Fruit fly (Drosophila melanogaster) whole organism, embryonic: Measurements from ENCODE around the gene bwa.

Source experiments
- CG10209 ChIP-seq: fragments of 200-800 bp; sonication (Bioruptor generic); optimal IDR thresholded peaks from 3 replicates; lab custom pipeline; 2017; ENCODE audit warnings: missing biosample characterization, mild to moderate bottlenecking, missing genetic modification characterization, missing genetic modification reagents
- CG10654 ChIP-seq: fragments of 200-800 bp; sonication (Bioruptor generic); optimal IDR thresholded peaks from 2 replicates; lab custom pipeline; 2016; ENCODE audit warnings: missing biosample characterization, missing genetic modification characterization
- CG11723 ChIP-seq: fragments of 200-800 bp; sonication (Bioruptor generic); optimal IDR thresholded peaks from 2 replicates; lab custom pipeline; 2017; ENCODE audit warnings: missing biosample characterization, mild to moderate bottlenecking, missing genetic modification characterization
- CG12219 ChIP-seq: fragments of 200-800 bp; sonication (Bioruptor generic); optimal IDR thresholded peaks from 3 replicates; lab custom pipeline; 2018; ENCODE audit warnings: missing biosample characterization, mild to moderate bottlenecking, missing genetic modification characterization
- CG13296 ChIP-seq: fragments of 200-800 bp; sonication (Bioruptor generic); optimal IDR thresholded peaks from 3 replicates; lab custom pipeline; 2018; ENCODE audit warnings: missing biosample characterization, mild to moderate bottlenecking, missing genetic modification characterization
- CG13624 ChIP-seq: fragments of 200-800 bp; sonication (Bioruptor generic); optimal IDR thresholded peaks from 2 replicates; lab custom pipeline; 2016; ENCODE audit warnings: missing biosample characterization, missing genetic modification characterization
- CG14710 ChIP-seq: fragments of 200-800 bp; sonication (Bioruptor generic); optimal IDR thresholded peaks from 3 replicates; lab custom pipeline; 2019; ENCODE audit warnings: missing biosample characterization, mild to moderate bottlenecking, missing genetic modification characterization, moderate library complexity
- CG17328 ChIP-seq: fragments of 200-800 bp; sonication (Bioruptor generic); IDR thresholded peaks from 2 replicates; pipeline ENCODE4 v1.3.6; 2022; ENCODE audit warnings: missing biosample characterization, missing genetic modification characterization
- CG2875 ChIP-seq: fragments of 200-800 bp; sonication (Bioruptor generic); optimal IDR thresholded peaks from 2 replicates; lab custom pipeline; 2017; ENCODE audit warnings: missing biosample characterization, mild to moderate bottlenecking, missing genetic modification characterization, missing genetic modification reagents
- CG2889 ChIP-seq: fragments of 200-800 bp; sonication (Bioruptor generic); IDR thresholded peaks from 3 replicates; pipeline ENCODE4 v1.3.6; 2022; ENCODE audit warnings: missing biosample characterization, missing genetic modification characterization
- CG30020 ChIP-seq: fragments of 200-800 bp; optimal IDR thresholded peaks from 2 replicates; lab custom pipeline; 2019; ENCODE audit warnings: missing biosample characterization, mild to moderate bottlenecking, missing genetic modification characterization, moderate library complexity
- CG3281 ChIP-seq: fragments of 200-800 bp; sonication (Bioruptor generic); optimal IDR thresholded peaks from 3 replicates; lab custom pipeline; 2017; ENCODE audit warnings: missing biosample characterization, mild to moderate bottlenecking, missing genetic modification characterization
- CG4820 ChIP-seq: fragments of 200-800 bp; sonication (Bioruptor generic); optimal IDR thresholded peaks from 3 replicates; lab custom pipeline; 2016; ENCODE audit warnings: missing biosample characterization, missing genetic modification characterization
- CG7839 ChIP-seq: fragments of 200-800 bp; sonication (Bioruptor generic); optimal IDR thresholded peaks from 3 replicates; lab custom pipeline; 2018; ENCODE audit warnings: missing biosample characterization, mild to moderate bottlenecking, missing genetic modification characterization, moderate library complexity
- CG8944 ChIP-seq: fragments of 200-800 bp; sonication (Bioruptor generic); optimal IDR thresholded peaks from 3 replicates; lab custom pipeline; 2016; ENCODE audit warnings: missing biosample characterization, missing genetic modification characterization
- CG9876 ChIP-seq: fragments of 200-800 bp; sonication (Bioruptor generic); optimal IDR thresholded peaks from 2 replicates; lab custom pipeline; 2016; ENCODE audit warnings: missing biosample characterization, missing genetic modification characterization
- Dll ChIP-seq: fragments of 200-800 bp; sonication (Bioruptor generic); IDR thresholded peaks from 4 replicates; pipeline ENCODE4 v1.3.6; 2022; ENCODE audit warnings: missing biosample characterization, missing genetic modification characterization; ENCODE audit not compliant: partially characterized antibody
- Fer1 ChIP-seq: fragments of 200-800 bp; sonication (Bioruptor generic); optimal IDR thresholded peaks from 2 replicates; lab custom pipeline; 2017; ENCODE audit warnings: missing biosample characterization, mild to moderate bottlenecking, missing genetic modification characterization
- HLH54F ChIP-seq: fragments of 200-800 bp; sonication (Bioruptor generic); optimal IDR thresholded peaks from 3 replicates; lab custom pipeline; 2016; ENCODE audit warnings: missing biosample characterization, missing genetic modification characterization
- Med ChIP-seq: fragments of 200-800 bp; sonication (Bioruptor generic); peaks from one replicate; lab custom pipeline; 2016; ENCODE audit warnings: missing biosample characterization, missing genetic modification characterization, mild to moderate bottlenecking, inconsistent platforms, moderate library complexity
- Mrtf ChIP-seq: fragments of 200-800 bp; sonication (Bioruptor generic); IDR thresholded peaks from 3 replicates; pipeline ENCODE4 v1.3.6; 2022; ENCODE audit warnings: missing biosample characterization, missing genetic modification characterization
- Nf-YA ChIP-seq: fragments of 200-800 bp; sonication (Bioruptor generic); IDR thresholded peaks from 2 replicates; pipeline ENCODE4 v1.3.6; 2022; ENCODE audit warnings: missing biosample characterization, missing genetic modification characterization
- Oli ChIP-seq: fragments of 200-800 bp; sonication (Bioruptor generic); optimal IDR thresholded peaks from 2 replicates; lab custom pipeline; 2018; ENCODE audit warnings: missing biosample characterization, mild to moderate bottlenecking, missing genetic modification characterization, moderate library complexity
- Rfx ChIP-seq: fragments of 200-800 bp; sonication (Bioruptor generic); IDR thresholded peaks from 2 replicates; pipeline ENCODE4 v1.3.6; 2022; ENCODE audit warnings: missing biosample characterization, missing genetic modification characterization
- TFAM ChIP-seq: fragments of 200-800 bp; sonication (Bioruptor generic); optimal IDR thresholded peaks from 2 replicates; lab custom pipeline; 2017; ENCODE audit warnings: missing biosample characterization, missing genetic modification characterization, inconsistent platforms
- ash1 ChIP-seq: fragments of 200-800 bp; sonication (Bioruptor generic); optimal IDR thresholded peaks from 2 replicates; lab custom pipeline; 2018; ENCODE audit warnings: missing biosample characterization, mild to moderate bottlenecking, missing genetic modification characterization
- chif ChIP-seq, 2 experiments: fragments of 200-800 bp; sonication (Bioruptor generic); optimal IDR thresholded peaks; 3 replicates each; lab custom pipeline; 2016; ENCODE audit warnings: missing biosample characterization in 2 of 2, missing genetic modification characterization in 2 of 2
- chm ChIP-seq: fragments of 200-800 bp; sonication (Bioruptor generic); IDR thresholded peaks from 2 replicates; pipeline ENCODE4 v1.3.6; 2022; ENCODE audit warnings: missing biosample characterization, missing genetic modification characterization
- crol ChIP-seq: fragments of 200-800 bp; sonication (Bioruptor generic); IDR thresholded peaks from 2 replicates; pipeline ENCODE4 v1.3.6; 2022; ENCODE audit warnings: missing biosample characterization, missing genetic modification characterization
- da ChIP-seq: fragments of 200-800 bp; sonication (Bioruptor generic); optimal IDR thresholded peaks from 2 replicates; lab custom pipeline; 2016; ENCODE audit warnings: missing biosample characterization, missing genetic modification characterization
- dan ChIP-seq: fragments of 200-800 bp; sonication (Bioruptor generic); IDR thresholded peaks from 2 replicates; pipeline ENCODE4 v1.3.6; 2022; ENCODE audit warnings: missing biosample characterization, missing genetic modification characterization
- dati ChIP-seq: fragments of 200-800 bp; sonication (Bioruptor generic); IDR thresholded peaks from 2 replicates; pipeline ENCODE4 v1.3.6; 2022; ENCODE audit warnings: missing biosample characterization, missing genetic modification characterization
- disco-r ChIP-seq: fragments of 200-800 bp; sonication (Bioruptor generic); optimal IDR thresholded peaks from 2 replicates; lab custom pipeline; 2016; ENCODE audit warnings: missing biosample characterization, missing genetic modification characterization
- dysf ChIP-seq: fragments of 200-800 bp; sonication (Bioruptor generic); IDR thresholded peaks from 3 replicates; pipeline ENCODE4 v1.3.6; 2022; ENCODE audit warnings: missing biosample characterization, missing genetic modification characterization
- fd96Cb ChIP-seq: fragments of 200-800 bp; sonication (Bioruptor generic); optimal IDR thresholded peaks from 2 replicates; lab custom pipeline; 2018; ENCODE audit warnings: missing biosample characterization, mild to moderate bottlenecking, missing genetic modification characterization, moderate library complexity
- gcm2 ChIP-seq: fragments of 200-800 bp; sonication (Bioruptor generic); optimal IDR thresholded peaks from 2 replicates; lab custom pipeline; 2016; ENCODE audit warnings: missing biosample characterization, missing genetic modification characterization
- grn ChIP-seq: fragments of 200-800 bp; sonication (Bioruptor generic); optimal IDR thresholded peaks from 3 replicates; lab custom pipeline; 2017; ENCODE audit warnings: missing biosample characterization, missing genetic modification characterization
- jing ChIP-seq: fragments of 200-800 bp; sonication (Bioruptor generic); optimal IDR thresholded peaks from 2 replicates; lab custom pipeline; 2018; ENCODE audit warnings: missing biosample characterization, mild to moderate bottlenecking, missing genetic modification characterization
- luna ChIP-seq: fragments of 200-800 bp; sonication (Bioruptor generic); optimal IDR thresholded peaks from 2 replicates; lab custom pipeline; 2016; ENCODE audit warnings: missing biosample characterization, missing genetic modification characterization
- mld ChIP-seq: fragments of 200-800 bp; sonication (Bioruptor generic); IDR thresholded peaks from 3 replicates; pipeline ENCODE4 v1.3.6; 2022; ENCODE audit warnings: missing biosample characterization, missing genetic modification characterization; ENCODE audit not compliant: partially characterized antibody
- onecut ChIP-seq: fragments of 200-800 bp; sonication (Bioruptor generic); IDR thresholded peaks from 2 replicates; pipeline ENCODE4 v1.3.6; 2022; ENCODE audit warnings: missing biosample characterization, missing genetic modification characterization
- p53 ChIP-seq: fragments of 200-800 bp; sonication (Bioruptor generic); optimal IDR thresholded peaks from 2 replicates; lab custom pipeline; 2016; ENCODE audit warnings: missing biosample characterization, missing genetic modification characterization
- pb ChIP-seq: fragments of 200-800 bp; sonication (Bioruptor generic); optimal IDR thresholded peaks from 3 replicates; lab custom pipeline; 2016; ENCODE audit warnings: missing biosample characterization, missing genetic modification characterization
- pita ChIP-seq: fragments of 200-800 bp; sonication (Bioruptor generic); optimal IDR thresholded peaks from 2 replicates; lab custom pipeline; 2017; ENCODE audit warnings: missing biosample characterization, mild to moderate bottlenecking, missing genetic modification characterization
- rib ChIP-seq: fragments of 200-800 bp; sonication (Bioruptor generic); IDR thresholded peaks from 2 replicates; pipeline ENCODE4 v1.3.6; 2022; ENCODE audit warnings: missing biosample characterization, missing genetic modification characterization
- sqz ChIP-seq: fragments of 200-800 bp; sonication (Bioruptor generic); optimal IDR thresholded peaks from 3 replicates; lab custom pipeline; 2018; ENCODE audit warnings: missing biosample characterization, mild to moderate bottlenecking, missing genetic modification characterization
- stc ChIP-seq: fragments of 200-800 bp; sonication (Bioruptor generic); IDR thresholded peaks from 2 replicates; pipeline ENCODE4 v1.3.6; 2022; ENCODE audit warnings: missing biosample characterization, missing genetic modification characterization
- tll ChIP-seq, 2 experiments: fragments of 200-800 bp in 1 of 2; fragments of >200 bp in 1 of 2; sonication (Bioruptor generic) in 1 of 2; optimal IDR thresholded peaks; 2 replicates each; lab custom pipeline; 2017 to 2019; ENCODE audit warnings: missing biosample characterization in 2 of 2, missing genetic modification characterization in 2 of 2, mild to moderate bottlenecking in 1 of 2, moderate library complexity in 1 of 2
- tna ChIP-seq: fragments of 200-800 bp; sonication (Bioruptor generic); IDR thresholded peaks from 2 replicates; pipeline ENCODE4 v1.3.6; 2022; ENCODE audit warnings: missing biosample characterization, missing genetic modification characterization; ENCODE audit not compliant: partially characterized antibody
- unpg ChIP-seq: fragments of 200-800 bp; sonication (Bioruptor generic); optimal IDR thresholded peaks from 3 replicates; lab custom pipeline; 2018; ENCODE audit warnings: missing biosample characterization, mild to moderate bottlenecking, missing genetic modification characterization, moderate library complexity

bwa gene

dm6 chr2L:20091094-20091679 is 25.0 kb downstream of the bwa start, which contains the start of the genes CG10747 and Pyroxd1 (continued):
- TF ChIP-seq ash1 (GFP tag; lab: Kevin White, UChicago) = peak; percentile 70
- TF ChIP-seq sqz (GFP tag; lab: Kevin White, UChicago) = no peak
- peak; percentile 80 for TF ChIP-seq p53 (GFP tag; lab: Kevin White, UChicago)
- TF ChIP-seq Nf-YA (GFP tag; lab: Robert Waterston, UW) = peak; percentile 91
- TF ChIP-seq CG17328 (GFP tag; lab: Robert Waterston, UW) = peak; percentile 92
- peak; percentile 92 for TF ChIP-seq gcm2
- peak; percentile 97 for TF ChIP-seq Oli (tag; lab: Kevin White, UChicago)
- peak; percentile 85 for TF ChIP-seq pb (GFP tag; lab: Kevin White, UChicago)
- peak; percentile 65 for TF ChIP-seq grn (GFP tag; lab: Kevin White, UChicago)
- peak; percentile 92 for TF ChIP-seq jing
- TF ChIP-seq stc (GFP tag; lab: Robert Waterston, UW) = peak; percentile 95
- peak; percentile 88 for TF ChIP-seq CG9876 (GFP tag; lab: Kevin White, UChicago)
- TF ChIP-seq Rfx (GFP tag; lab: Robert Waterston, UW) = peak; percentile 98
- peak; percentile 56 for TF ChIP-seq TFAM
- peak; percentile 49; the same call in 1 of the 2 replicates for TF ChIP-seq dati (GFP tag; lab: Robert Waterston, UW)
- 0 out of 4 replicates have a peak, but pooled peaks have one; percentile 27 for TF ChIP-seq Dll (GFP tag; lab: Robert Waterston, UW)
- TF ChIP-seq tll (GFP tag; optimal IDR thresholded peaks at IDR 0.05; lab: Kevin White, UChicago) = peak; percentile 20 to 71
- TF ChIP-seq CG14710 (tag; lab: Kevin White, UChicago) = peak; percentile 95
- TF ChIP-seq HLH54F = peak; percentile 97
- TF ChIP-seq unpg = peak; percentile 97
- peak; percentile 90 for TF ChIP-seq da (GFP tag; lab: Kevin White, UChicago)
- peak; percentile 96 for TF ChIP-seq fd96Cb (tag; lab: Kevin White, UChicago)
- TF ChIP-seq CG13624 (GFP tag; lab: Kevin White, UChicago) = peak; percentile 96
- TF ChIP-seq Mrtf = peak; percentile 95
- TF ChIP-seq rib (GFP tag; lab: Robert Waterston, UW) = peak; percentile 89; the same call in 1 of the 2 replicates
- peak; percentile 99 for TF ChIP-seq Med
- peak; percentile 95 for TF ChIP-seq CG10654
- TF ChIP-seq chm (GFP tag; lab: Robert Waterston, UW) = peak; percentile 92
- TF ChIP-seq Fer1 (GFP tag; lab: Kevin White, UChicago) = peak; percentile 96
- TF ChIP-seq disco-r (GFP tag; lab: Kevin White, UChicago) = peak; percentile 91
- peak; percentile 94 for TF ChIP-seq CG11723 (GFP tag; lab: Kevin White, UChicago)
- TF ChIP-seq CG2875 = peak; percentile 88
- peak; percentile 98 for TF ChIP-seq CG10209
- TF ChIP-seq CG4820 = peak; percentile 96
- TF ChIP-seq onecut (GFP tag; lab: Robert Waterston, UW) = peak; percentile 86
- TF ChIP-seq mld = no peak
- TF ChIP-seq CG8944 (GFP tag; lab: Kevin White, UChicago) = peak; percentile 94
- TF ChIP-seq dan (GFP tag; lab: Robert Waterston, UW) = peak; percentile 85
- peak; percentile 98 for TF ChIP-seq CG7839 (tag; lab: Kevin White, UChicago)
- no peak; the same call in 1 of the 2 replicates for TF ChIP-seq crol (GFP tag; lab: Robert Waterston, UW)
- peak; percentile 85 for TF ChIP-seq CG30020 (tag; lab: Kevin White, UChicago)
- peak; percentile 98 for TF ChIP-seq dysf (GFP tag; lab: Robert Waterston, UW)
- peak; percentile 92 for TF ChIP-seq CG2889 (GFP tag; lab: Robert Waterston, UW)
- peak; percentile 96 for TF ChIP-seq CG12219
- TF ChIP-seq pita = no peak
- peak; percentile 97 for TF ChIP-seq CG13296 (GFP tag; lab: Kevin White, UChicago)
- peak; percentile 97 for TF ChIP-seq CG3281
- no peak for TF ChIP-seq tna
- TF ChIP-seq luna (GFP tag; lab: Kevin White, UChicago) = peak; percentile 85
- peak; percentile 91 to 96 for TF ChIP-seq chif (GFP tag; optimal IDR thresholded peaks at IDR 0.05; lab: Kevin White, UChicago)
